Fruit fly (Drosophila melanogaster): ENCODE results near the gene CG5390.

Gene CG5390

dm6 chr2L:10278658-10279057, 27.7 kb downstream of the CG5390 start, which contains the start of gene Utx:
Utx (minus strand) TSS chr2L:10278811.
- TF ChIP-seq insv (optimal IDR thresholded peaks at IDR 0.05) (no peak), ttk (optimal IDR thresholded peaks at IDR 0.05) (no peak), Myc (optimal IDR thresholded peaks at IDR 0.05) (no peak), Sin3A (optimal IDR thresholded peaks at IDR 0.05) (no peak), h (optimal IDR thresholded peaks at IDR 0.05) (no peak), psq (optimal IDR thresholded peaks at IDR 0.05) (no peak)

DNA sequence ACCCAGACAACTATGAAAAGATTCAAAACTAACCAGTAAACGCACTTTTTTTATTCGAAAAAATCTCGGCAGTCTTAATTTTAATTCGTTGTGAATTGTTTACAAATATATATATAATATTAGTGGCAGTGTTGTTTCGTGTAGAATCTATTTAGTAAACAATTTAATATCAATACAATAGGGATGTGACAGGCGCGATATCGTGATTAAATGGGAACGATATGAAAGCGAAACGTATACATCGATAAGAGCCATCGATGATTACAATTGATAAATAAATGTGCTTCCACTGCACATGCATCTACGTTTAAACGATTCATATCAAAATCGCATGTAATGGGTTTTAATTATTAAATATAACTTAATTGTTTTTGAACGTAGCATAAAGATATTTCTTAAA, 29.0 kb downstream of the CG5390 start:
- no peak for TF ChIP-seq Sin3A (optimal IDR thresholded peaks at IDR 0.05)
- TF ChIP-seq insv (optimal IDR thresholded peaks at IDR 0.05), result no peak
- TF ChIP-seq Myc (optimal IDR thresholded peaks at IDR 0.05), result no peak
- no peak for TF ChIP-seq psq (optimal IDR thresholded peaks at IDR 0.05)
- TF ChIP-seq ttk (optimal IDR thresholded peaks at IDR 0.05), result no peak
- TF ChIP-seq h (optimal IDR thresholded peaks at IDR 0.05), result no peak

DNA sequence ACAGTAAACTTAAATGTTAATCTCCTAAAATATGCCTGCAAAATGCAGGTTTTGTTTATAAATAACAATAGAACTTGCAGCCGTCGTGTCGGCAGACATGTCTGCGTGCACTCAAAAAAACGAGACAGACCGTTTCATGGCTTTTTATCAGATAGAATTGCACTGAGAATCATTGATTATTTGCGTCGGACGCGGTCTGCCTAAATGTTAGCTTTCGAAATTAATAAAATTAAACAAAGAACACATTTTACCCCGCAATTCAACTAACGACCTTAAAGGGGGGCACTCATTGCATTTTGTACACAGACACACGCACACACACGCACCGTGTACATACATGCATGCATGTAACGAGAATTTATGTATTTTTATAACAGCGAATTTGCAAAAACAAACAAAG, 29.5 kb downstream of the CG5390 start:
- no peak for TF ChIP-seq ttk (optimal IDR thresholded peaks at IDR 0.05)
- TF ChIP-seq Myc (optimal IDR thresholded peaks at IDR 0.05), result no peak
- TF ChIP-seq h (optimal IDR thresholded peaks at IDR 0.05), result no peak
- no peak for TF ChIP-seq psq (optimal IDR thresholded peaks at IDR 0.05)
- no peak for TF ChIP-seq insv (optimal IDR thresholded peaks at IDR 0.05)
- TF ChIP-seq Sin3A (optimal IDR thresholded peaks at IDR 0.05), result no peak

dm6 chr2L:10276436-10276835, 30.0 kb downstream of the CG5390 start:
- TF ChIP-seq ttk (optimal IDR thresholded peaks at IDR 0.05), result no peak
- TF ChIP-seq h (optimal IDR thresholded peaks at IDR 0.05), result no peak
- no peak for TF ChIP-seq psq (optimal IDR thresholded peaks at IDR 0.05)
- no peak for TF ChIP-seq Sin3A (optimal IDR thresholded peaks at IDR 0.05)
- no peak for TF ChIP-seq Myc (optimal IDR thresholded peaks at IDR 0.05)
- TF ChIP-seq insv (optimal IDR thresholded peaks at IDR 0.05), result no peak

dm6 chr2L:10272224-10272623, 34.2 kb downstream of the CG5390 start, which contains the start of gene trk:
trk (minus strand) TSS chr2L:10272324.
- no peak for TF ChIP-seq insv (optimal IDR thresholded peaks at IDR 0.05)
- TF ChIP-seq Sin3A (optimal IDR thresholded peaks at IDR 0.05), result no peak
- no peak for TF ChIP-seq psq (optimal IDR thresholded peaks at IDR 0.05)
- no peak for TF ChIP-seq h (optimal IDR thresholded peaks at IDR 0.05)
- no peak for TF ChIP-seq Myc (optimal IDR thresholded peaks at IDR 0.05)
- no peak for TF ChIP-seq ttk (optimal IDR thresholded peaks at IDR 0.05)

- TF ChIP-seq Myc (optimal IDR thresholded peaks at IDR 0.05), result no peak
- TF ChIP-seq Sin3A (optimal IDR thresholded peaks at IDR 0.05), result no peak
- TF ChIP-seq psq (optimal IDR thresholded peaks at IDR 0.05), result no peak
- TF ChIP-seq h (optimal IDR thresholded peaks at IDR 0.05), result no peak
- no peak for TF ChIP-seq insv (optimal IDR thresholded peaks at IDR 0.05)
- no peak for TF ChIP-seq ttk (optimal IDR thresholded peaks at IDR 0.05)
These were observed 36.5 kb downstream of the CG5390 start, which contains the start of gene Mulk for dm6 chr2L:10269854-10270253. Mulk (plus strand) TSS chr2L:10270051.

DNA sequence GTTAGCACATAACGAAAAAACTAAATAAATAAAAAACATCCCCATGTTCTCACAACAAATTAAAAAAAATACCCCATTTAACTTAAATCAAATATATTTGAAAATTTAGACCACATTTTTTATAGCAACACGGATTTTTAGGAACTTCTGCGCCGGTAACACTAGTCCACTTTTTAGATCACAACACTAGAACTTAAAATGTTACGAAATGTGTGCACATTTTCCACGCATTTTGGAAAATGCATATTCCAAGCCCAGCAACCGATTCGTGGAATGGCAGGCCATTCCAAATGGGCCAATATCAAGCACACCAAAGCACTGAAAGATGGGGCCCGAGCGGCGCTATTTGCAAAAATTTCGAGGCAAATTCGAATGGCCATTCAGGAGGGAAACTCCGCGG, 37.7 kb downstream of the CG5390 start, which contains the start of gene CG4957:
TSS of gene CG4957 (plus strand) at position 185 of the 400 bp plus-strand sequence.
- TF ChIP-seq Sin3A (optimal IDR thresholded peaks at IDR 0.05) (no peak), h (optimal IDR thresholded peaks at IDR 0.05) (no peak), ttk (optimal IDR thresholded peaks at IDR 0.05) (no peak)

- TF ChIP-seq Sin3A (optimal IDR thresholded peaks at IDR 0.05) (no peak), Myc (optimal IDR thresholded peaks at IDR 0.05) (no peak), psq (optimal IDR thresholded peaks at IDR 0.05) (no peak), h (optimal IDR thresholded peaks at IDR 0.05) (no peak), ttk (optimal IDR thresholded peaks at IDR 0.05) (no peak), insv (optimal IDR thresholded peaks at IDR 0.05) (no peak)
These were observed 39.9 kb downstream of the CG5390 start, which contains the start of gene CG4953 for dm6 chr2L:10266511-10266910. CG4953 (plus strand) TSS chr2L:10266703.

DNA sequence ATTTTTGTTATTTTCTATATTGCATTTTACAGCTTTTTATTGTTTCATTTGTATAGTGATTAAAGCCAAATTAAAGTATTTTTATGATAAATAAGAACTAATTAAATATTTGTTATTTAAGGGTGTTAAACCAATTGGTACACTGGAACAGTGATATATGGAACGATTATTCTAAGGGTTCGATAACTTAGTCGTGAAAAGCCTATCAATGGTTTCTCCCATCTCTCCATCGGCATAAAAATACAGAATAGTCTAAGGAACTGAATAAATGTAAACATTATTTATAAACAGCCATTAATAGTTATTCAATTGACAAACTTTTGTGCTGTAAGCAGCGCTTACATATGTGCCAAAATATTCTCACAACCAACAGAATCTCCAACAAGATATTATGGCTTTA, 41.3 kb downstream of the CG5390 start, which contains the start of gene Mob3:
TSS of gene Mob3 (plus strand) at position 208 of the 400 bp plus-strand sequence.
- TF ChIP-seq Myc (optimal IDR thresholded peaks at IDR 0.05), result no peak

- TF ChIP-seq insv (optimal IDR thresholded peaks at IDR 0.05) (no peak), Sin3A (optimal IDR thresholded peaks at IDR 0.05) (no peak), psq (optimal IDR thresholded peaks at IDR 0.05) (no peak), ttk (optimal IDR thresholded peaks at IDR 0.05) (no peak), h (optimal IDR thresholded peaks at IDR 0.05) (no peak), Myc (optimal IDR thresholded peaks at IDR 0.05) (no peak)
These were observed 42.4 kb downstream of the CG5390 start, which contains the start of gene REPTOR-BP for dm6 chr2L:10263830-10264634. REPTOR-BP (plus strand) TSS chr2L:10264125.

DNA sequence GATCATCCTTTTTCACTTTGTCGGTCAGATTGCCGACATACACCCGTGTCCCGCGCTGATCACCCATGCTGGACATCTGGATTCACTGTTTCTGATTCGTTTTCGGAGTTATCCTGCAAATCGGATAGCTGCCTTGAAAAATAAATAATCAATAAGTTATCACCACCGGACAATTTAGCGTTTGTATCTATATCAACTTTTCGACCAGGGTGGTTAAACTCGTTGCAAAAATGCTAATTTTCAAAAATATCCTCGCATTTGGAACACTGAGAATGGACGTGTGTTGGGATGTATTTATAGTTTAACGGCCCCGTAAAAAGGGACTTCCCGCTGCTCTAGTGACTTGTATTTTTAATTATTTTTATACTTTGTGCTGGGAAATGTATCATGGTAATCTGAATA, 43.0 kb downstream of the CG5390 start, which contains the start of gene Rsf1:
TSS of gene Rsf1 (minus strand) at position 212 of the 402 bp plus-strand sequence.
- no peak for TF ChIP-seq Myc (optimal IDR thresholded peaks at IDR 0.05)
- TF ChIP-seq ttk (optimal IDR thresholded peaks at IDR 0.05), result no peak
- TF ChIP-seq h (optimal IDR thresholded peaks at IDR 0.05), result no peak
- no peak for TF ChIP-seq insv (optimal IDR thresholded peaks at IDR 0.05)
- no peak for TF ChIP-seq Sin3A (optimal IDR thresholded peaks at IDR 0.05)
- no peak for TF ChIP-seq psq (optimal IDR thresholded peaks at IDR 0.05)

DNA sequence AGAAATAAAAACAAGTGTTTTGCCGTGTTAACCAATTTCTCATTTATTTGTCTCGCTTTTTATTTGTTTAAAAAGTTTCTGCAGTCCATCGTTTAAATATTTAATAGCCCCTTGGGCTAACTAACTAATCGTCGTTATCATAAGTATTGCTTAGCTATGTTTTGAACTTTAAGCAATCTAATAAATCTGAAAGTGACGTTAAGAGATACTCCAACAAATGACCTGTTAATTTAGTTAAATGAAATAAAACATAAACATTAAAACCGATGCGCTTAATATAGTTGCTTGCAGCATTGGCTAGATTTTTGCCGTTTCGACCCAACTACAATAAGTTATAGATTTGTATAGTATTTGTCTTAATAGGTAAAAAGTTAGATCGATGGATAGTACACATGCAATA, 44.6 kb downstream of the CG5390 start:
- no peak for TF ChIP-seq h (optimal IDR thresholded peaks at IDR 0.05)
- TF ChIP-seq psq (optimal IDR thresholded peaks at IDR 0.05), result no peak
- no peak for TF ChIP-seq ttk (optimal IDR thresholded peaks at IDR 0.05)
- TF ChIP-seq insv (optimal IDR thresholded peaks at IDR 0.05), result no peak
- no peak for TF ChIP-seq Sin3A (optimal IDR thresholded peaks at IDR 0.05)
- no peak for TF ChIP-seq Myc (optimal IDR thresholded peaks at IDR 0.05)
